Worm (Caenorhabditis elegans) whole organism, young adult: ENCODE results near the gene Y75B12A.2.

ENCODE experiments used
- B0261.1 ChIP-seq: sonication (generic microtip); optimal IDR thresholded peaks from 2 replicates; lab custom pipeline; 2016; ENCODE audit warnings: mild to moderate bottlenecking, missing genetic modification characterization, moderate library complexity, missing compliant biosample characterization
- C17E4.6 ChIP-seq: fragments of 200-800 bp; sonication (Bioruptor generic); IDR thresholded peaks from 2 replicates; pipeline ENCODE4 v1.3.6; 2022; ENCODE audit warnings: missing genetic modification reagents, missing genetic modification characterization, missing compliant biosample characterization
- D2030.7 ChIP-seq: fragments of 200-800 bp; sonication (Bioruptor generic); IDR thresholded peaks from 2 replicates; pipeline ENCODE4 v1.3.6; 2022; ENCODE audit warnings: missing genetic modification reagents, missing genetic modification characterization, missing compliant biosample characterization
- F22D6.2 ChIP-seq: sonication (generic microtip); optimal IDR thresholded peaks from 2 replicates; lab custom pipeline; 2016; ENCODE audit warnings: mild to moderate bottlenecking, missing genetic modification characterization, missing compliant biosample characterization
- F23B12.7 ChIP-seq: sonication (generic microtip); optimal IDR thresholded peaks from 2 replicates; lab custom pipeline; 2017; ENCODE audit warnings: missing genetic modification characterization, mild to moderate bottlenecking, missing compliant biosample characterization, antibody characterized with exemption, moderate library complexity; ENCODE audit not compliant: insufficient read depth
- F52B5.7 ChIP-seq: sonication (generic microtip); optimal IDR thresholded peaks from 2 replicates; lab custom pipeline; 2016; ENCODE audit warnings: mild to moderate bottlenecking, missing genetic modification characterization, missing compliant biosample characterization
- F55B11.4 ChIP-seq: sonication (generic microtip); optimal IDR thresholded peaks from 2 replicates; lab custom pipeline; 2016; ENCODE audit warnings: missing compliant biosample characterization, missing genetic modification characterization, borderline replicate concordance; ENCODE audit not compliant: insufficient read depth
- T07F8.4 ChIP-seq: sonication (generic microtip); optimal IDR thresholded peaks from 2 replicates; lab custom pipeline; 2016; ENCODE audit warnings: mild to moderate bottlenecking, missing genetic modification characterization, moderate library complexity, missing compliant biosample characterization
- Y53F4B.3 ChIP-seq: fragments of 200-800 bp; sonication (Bioruptor generic); IDR thresholded peaks from 2 replicates; pipeline ENCODE4 v1.3.6; 2022; ENCODE audit warnings: missing genetic modification reagents, missing genetic modification characterization, missing compliant biosample characterization
- Y53G8AR.9 ChIP-seq: fragments of 200-800 bp; sonication (Bioruptor generic); conservative IDR thresholded peaks from 2 replicates; pipeline ENCODE4 v1.3.6; 2022; ENCODE audit warnings: missing genetic modification reagents, missing genetic modification characterization, missing compliant biosample characterization
- Y79H2A.3 ChIP-seq: fragments of 200-800 bp; sonication (Bioruptor generic); conservative IDR thresholded peaks from 2 replicates; pipeline ENCODE4 v1.3.6; 2022; ENCODE audit warnings: missing genetic modification reagents, missing genetic modification characterization, missing compliant biosample characterization
- ZK185.1 ChIP-seq: sonication (generic microtip); optimal IDR thresholded peaks from 2 replicates; lab custom pipeline; 2016; ENCODE audit warnings: mild to moderate bottlenecking, missing genetic modification characterization, missing compliant biosample characterization; ENCODE audit not compliant: poor library complexity, severe bottlenecking
- akir-1 ChIP-seq: fragments of 200-800 bp; sonication (Bioruptor generic); optimal IDR thresholded peaks from 2 replicates; lab custom pipeline; 2018; ENCODE audit warnings: mild to moderate bottlenecking, missing genetic modification characterization, moderate library complexity, missing compliant biosample characterization
- atf-7 ChIP-seq: sonication (generic microtip); optimal IDR thresholded peaks from 2 replicates; lab custom pipeline; 2017; ENCODE audit warnings: mild to moderate bottlenecking, missing genetic modification characterization, missing compliant biosample characterization
- attf-3 ChIP-seq: fragments of 200-800 bp; sonication (Bioruptor generic); conservative IDR thresholded peaks from 2 replicates; pipeline ENCODE4 v1.3.6; 2022; ENCODE audit warnings: missing genetic modification reagents, missing genetic modification characterization, missing compliant biosample characterization
- bed-2 ChIP-seq: fragments of 200-800 bp; sonication (Bioruptor generic); IDR thresholded peaks from 2 replicates; pipeline ENCODE4 v1.3.6; 2022; ENCODE audit warnings: missing genetic modification reagents, missing genetic modification characterization, missing compliant biosample characterization
- ceh-100 ChIP-seq: fragments of 200-800 bp; sonication (Bioruptor generic); IDR thresholded peaks from 2 replicates; pipeline ENCODE4 v1.3.6; 2022; ENCODE audit warnings: missing genetic modification reagents, missing genetic modification characterization, missing compliant biosample characterization
- ceh-27 ChIP-seq: fragments of 200-800 bp; sonication (Bioruptor generic); optimal IDR thresholded peaks from 2 replicates; lab custom pipeline; 2018; ENCODE audit warnings: mild to moderate bottlenecking, missing genetic modification characterization, moderate library complexity, missing compliant biosample characterization
- dox-1 ChIP-seq: fragments of 200-800 bp; sonication (Bioruptor generic); IDR thresholded peaks from 2 replicates; pipeline ENCODE4 v1.3.6; 2022; ENCODE audit warnings: missing genetic modification reagents, missing genetic modification characterization, missing compliant biosample characterization
- efl-1 ChIP-seq: fragments of 150-350 bp; optimal IDR thresholded peaks from 2 replicates; lab custom pipeline; 2014; ENCODE audit warnings: missing biosample characterization, missing genetic modification reagents, missing genetic modification characterization
- him-1 ChIP-seq: sonication (generic microtip); optimal IDR thresholded peaks from 2 replicates; lab custom pipeline; 2016; ENCODE audit warnings: missing genotype, missing genetic modification reagents, missing genetic modification characterization, missing compliant biosample characterization
- hlh-12 ChIP-seq: sonication (generic microtip); optimal IDR thresholded peaks from 2 replicates; lab custom pipeline; 2016; ENCODE audit warnings: missing genetic modification characterization, missing compliant biosample characterization
- hmg-1.2 ChIP-seq: fragments of 200-800 bp; sonication (Bioruptor generic); IDR thresholded peaks from 2 replicates; pipeline ENCODE4 v1.3.6; 2022; ENCODE audit warnings: missing genetic modification reagents, missing genetic modification characterization, missing compliant biosample characterization
- let-607 ChIP-seq, 2 experiments: fragments of 200-800 bp in 1 of 2; sonication (Bioruptor generic) in 1 of 2; sonication (generic microtip) in 1 of 2; optimal IDR thresholded peaks; 2 replicates each; lab custom pipeline; 2016 to 2018; ENCODE audit warnings: mild to moderate bottlenecking in 2 of 2, missing compliant biosample characterization in 2 of 2, missing genetic modification characterization in 2 of 2, moderate library complexity in 2 of 2, missing genotype in 1 of 2
- lin-26 ChIP-seq: fragments of 200-800 bp; sonication (Bioruptor generic); IDR thresholded peaks from 2 replicates; pipeline ENCODE4 v1.3.6; 2022; ENCODE audit warnings: missing genetic modification reagents, missing genetic modification characterization, missing compliant biosample characterization
- lin-35 ChIP-seq, 3 experiments: fragments of 150-350 bp in 2 of 3; sonication (generic microtip) in 1 of 3; optimal IDR thresholded peaks; 2 replicates each; lab custom pipeline; 2014 to 2018; ENCODE audit warnings: missing biosample characterization in 3 of 3, missing genetic modification characterization in 3 of 3, missing genetic modification reagents in 3 of 3
- lin-54 ChIP-seq: fragments of 200-800 bp; sonication (Bioruptor generic); optimal IDR thresholded peaks from 2 replicates; lab custom pipeline; 2018; ENCODE audit warnings: mild to moderate bottlenecking, missing genetic modification characterization, missing compliant biosample characterization
- lsl-1 ChIP-seq: fragments of 200-800 bp; sonication (Bioruptor generic); optimal IDR thresholded peaks from 2 replicates; lab custom pipeline; 2018; ENCODE audit warnings: mild to moderate bottlenecking, missing genetic modification characterization, moderate library complexity, missing compliant biosample characterization
- mel-28 ChIP-seq: sonication (generic microtip); optimal IDR thresholded peaks from 2 replicates; lab custom pipeline; 2016; ENCODE audit warnings: borderline replicate concordance, mild to moderate bottlenecking, missing genetic modification characterization, missing compliant biosample characterization
- mes-4 ChIP-seq: sonication (generic microtip); optimal IDR thresholded peaks from 2 replicates; lab custom pipeline; 2016; ENCODE audit warnings: missing genotype, missing genetic modification characterization, missing compliant biosample characterization
- nfya-1 ChIP-seq: sonication (generic microtip); optimal IDR thresholded peaks from 2 replicates; lab custom pipeline; 2017; ENCODE audit warnings: antibody characterized with exemption, missing compliant biosample characterization, missing genetic modification characterization, borderline replicate concordance; ENCODE audit not compliant: insufficient read depth
- nhr-179 ChIP-seq: sonication (generic microtip); optimal IDR thresholded peaks from 2 replicates; lab custom pipeline; 2016; ENCODE audit warnings: mild to moderate bottlenecking, missing genetic modification characterization, missing compliant biosample characterization
- snpc-1.3 ChIP-seq: sonication (generic microtip); optimal IDR thresholded peaks from 2 replicates; lab custom pipeline; 2017; ENCODE audit warnings: missing genetic modification characterization, mild to moderate bottlenecking, missing compliant biosample characterization, antibody characterized with exemption, moderate library complexity, missing genotype, missing genetic modification reagents; ENCODE audit not compliant: insufficient read depth
- snpc-3.4 ChIP-seq: sonication (generic microtip); optimal IDR thresholded peaks from 2 replicates; lab custom pipeline; 2017; ENCODE audit warnings: missing genetic modification characterization, mild to moderate bottlenecking, missing compliant biosample characterization, antibody characterized with exemption, moderate library complexity, missing genotype, missing genetic modification reagents
- tlf-1 ChIP-seq: fragments of 200-800 bp; sonication (Bioruptor generic); optimal IDR thresholded peaks from 2 replicates; lab custom pipeline; 2018; ENCODE audit warnings: mild to moderate bottlenecking, missing genetic modification characterization, missing compliant biosample characterization
- zfh-2 ChIP-seq: fragments of 200-800 bp; sonication (Bioruptor generic); conservative IDR thresholded peaks from 2 replicates; pipeline ENCODE4 v1.3.6; 2022; ENCODE audit warnings: missing genetic modification reagents, missing genetic modification characterization, missing compliant biosample characterization
- ztf-18 ChIP-seq: sonication (generic microtip); optimal IDR thresholded peaks from 2 replicates; lab custom pipeline; 2016; ENCODE audit warnings: missing genotype, mild to moderate bottlenecking, missing genetic modification characterization, missing compliant biosample characterization
- ztf-22 ChIP-seq: fragments of 200-800 bp; sonication (Bioruptor generic); optimal IDR thresholded peaks from 2 replicates; lab custom pipeline; 2018; ENCODE audit warnings: mild to moderate bottlenecking, missing genetic modification characterization, moderate library complexity, missing compliant biosample characterization
- ztf-25 ChIP-seq: fragments of 200-800 bp; sonication (Bioruptor generic); IDR thresholded peaks from 2 replicates; pipeline ENCODE4 v1.3.6; 2022; ENCODE audit warnings: missing genetic modification reagents, missing genetic modification characterization, missing compliant biosample characterization

The Y75B12A.2 gene

ce11 chrV:15085335-15085800, 24.0 kb upstream of the Y75B12A.2 start, which contains the start of the genes ahsa-1 and C01G10.7 (continued):
- TF ChIP-seq F52B5.7 (tag; lab: Kevin White, UChicago) (no peak), dox-1 (peak; percentile 93), zfh-2 (no peak), F23B12.7 (peak; percentile 84), atf-7 (peak; percentile 63), akir-1 (GFP tag; lab: Kevin White, UChicago) (peak; percentile 31), Y53F4B.3 (GFP tag; lab: Robert Waterston, UW) (no peak), mes-4 (no peak), ceh-27 (GFP tag; lab: Kevin White, UChicago) (peak; percentile 92), D2030.7 (GFP tag; lab: Robert Waterston, UW) (peak; percentile 88), ceh-100 (peak; percentile 72), attf-3 (GFP tag; lab: Robert Waterston, UW) (peak; percentile 69), lin-54 (peak; percentile 82), Y79H2A.3 (GFP tag; lab: Robert Waterston, UW) (peak; percentile 77), ZK185.1 (tag; lab: Kevin White, UChicago) (peak; percentile 97), tlf-1 (peak; percentile 86), lin-26 (GFP tag; lab: Robert Waterston, UW) (0 out of 2 replicates have a peak, but pooled peaks have one; percentile 8), lin-35 (GFP tag; optimal IDR thresholded peaks at IDR 0.05; lab: Kevin White, UChicago) (no peak), lsl-1 (GFP tag; lab: Kevin White, UChicago) (peak; percentile 68), ztf-18 (tag; lab: Kevin White, UChicago) (peak; percentile 74), snpc-3.4 (tag; lab: Kevin White, UChicago) (peak; percentile 51), nhr-179 (tag; lab: Kevin White, UChicago) (no peak), nfya-1 (tag; lab: Kevin White, UChicago) (no peak), T07F8.4 (tag; lab: Kevin White, UChicago) (peak; percentile 24), ztf-22 (peak; percentile 49), hlh-12 (tag; lab: Kevin White, UChicago) (no peak), let-607 (tag; optimal IDR thresholded peaks at IDR 0.05; lab: Kevin White, UChicago) (peak in 1 of 2 experiments; percentile 77), F22D6.2 (tag; lab: Kevin White, UChicago) (peak; percentile 52), Y53G8AR.9 (GFP tag; lab: Robert Waterston, UW) (peak; percentile 76; the same call in 1 of the 2 replicates)

- TF ChIP-seq mel-28 (tag; lab: Kevin White, UChicago), result no peak
- TF ChIP-seq F55B11.4 (tag; lab: Kevin White, UChicago), result no peak
- TF ChIP-seq bed-2, result no peak
- TF ChIP-seq, all 124 proteins: peak for 0
These were observed 22.1 kb upstream of the Y75B12A.2 start, which contains the start of the genes C01G10.15 and C01G10.6 for ce11 chrV:15087207-15087706. Gene C01G10.15 (minus strand): TSS chrV:15087307. Gene C01G10.6 (plus strand): TSS chrV:15087656.

- no peak for TF ChIP-seq B0261.1 (tag; lab: Kevin White, UChicago)
- TF ChIP-seq snpc-1.3 (tag; lab: Kevin White, UChicago), result no peak
- no peak for TF ChIP-seq F55B11.4 (tag; lab: Kevin White, UChicago)
- TF ChIP-seq efl-1 (GFP tag; lab: Kevin White, UChicago), result no peak
- no peak for TF ChIP-seq ztf-25 (GFP tag; lab: Robert Waterston, UW)
- TF ChIP-seq hmg-1.2, result no peak
- TF ChIP-seq C17E4.6 (GFP tag; lab: Robert Waterston, UW), result no peak
- TF ChIP-seq him-1, result no peak
- TF ChIP-seq Y79H2A.3 (GFP tag; lab: Robert Waterston, UW), result no peak
These were observed 20.7 kb upstream of the Y75B12A.2 start, which contains the start of gene C01G10.18 for ce11 chrV:15088613-15089012. Gene C01G10.18 (minus strand): TSS chrV:15088713.
